Fruit fly (Drosophila melanogaster) whole organism, adult: ENCODE data around the gene CG7025.

ENCODE experiments used
- CG11617 ChIP-seq: fragments of 200-800 bp; sonication (Bioruptor generic); optimal IDR thresholded peaks from 2 replicates; lab custom pipeline; 2017; ENCODE audit warnings: mild to moderate bottlenecking, missing biosample characterization, missing genetic modification reagents, missing genetic modification characterization
- CG12768 ChIP-seq: fragments of 200-800 bp; sonication (Bioruptor generic); optimal IDR thresholded peaks from 2 replicates; lab custom pipeline; 2017; ENCODE audit warnings: missing biosample characterization, missing genetic modification characterization, mild to moderate bottlenecking, moderate library complexity, missing genetic modification reagents
- CG14711 ChIP-seq: fragments of 200-800 bp; sonication (Bioruptor generic); optimal IDR thresholded peaks from 2 replicates; lab custom pipeline; 2018; ENCODE audit warnings: missing biosample characterization, mild to moderate bottlenecking, missing genetic modification characterization, moderate library complexity
- CG1620 ChIP-seq: fragments of 200-800 bp; sonication (Bioruptor generic); optimal IDR thresholded peaks from 2 replicates; lab custom pipeline; 2016; ENCODE audit warnings: missing biosample characterization, missing genetic modification characterization
- CG33017 ChIP-seq: fragments of 200-800 bp; sonication (Bioruptor generic); optimal IDR thresholded peaks from 2 replicates; lab custom pipeline; 2018; ENCODE audit warnings: missing biosample characterization, mild to moderate bottlenecking, missing genetic modification characterization, moderate library complexity
- CG5204 ChIP-seq: fragments of 200-800 bp; sonication (Bioruptor generic); optimal IDR thresholded peaks from 2 replicates; lab custom pipeline; 2016; ENCODE audit warnings: missing biosample characterization, missing genetic modification characterization
- CG7045 ChIP-seq: fragments of 200-800 bp; sonication (Bioruptor generic); optimal IDR thresholded peaks from 2 replicates; lab custom pipeline; 2017; ENCODE audit warnings: missing biosample characterization, mild to moderate bottlenecking, missing genetic modification characterization
- CG7101 ChIP-seq: fragments of 200-800 bp; sonication (Bioruptor generic); optimal IDR thresholded peaks from 2 replicates; lab custom pipeline; 2018; ENCODE audit warnings: missing biosample characterization, mild to moderate bottlenecking, missing genetic modification characterization, moderate library complexity
- Clk ChIP-seq: fragments of 200-800 bp; sonication (Bioruptor generic); optimal IDR thresholded peaks from 2 replicates; lab custom pipeline; 2017; ENCODE audit warnings: missing biosample characterization, missing genetic modification characterization
- Crg-1 ChIP-seq: fragments of 200-800 bp; sonication (Bioruptor generic); optimal IDR thresholded peaks from 2 replicates; lab custom pipeline; 2016; ENCODE audit warnings: missing biosample characterization, missing genetic modification characterization
- Hr96 ChIP-seq: fragments of 200-800 bp; sonication (Bioruptor generic); optimal IDR thresholded peaks from 2 replicates; lab custom pipeline; 2016; ENCODE audit warnings: missing biosample characterization, missing genetic modification characterization
- Mnt ChIP-seq: fragments of 200-800 bp; sonication (Bioruptor generic); optimal IDR thresholded peaks from 2 replicates; lab custom pipeline; 2016; ENCODE audit warnings: missing biosample characterization, mild to moderate bottlenecking, missing genetic modification characterization
- bab1 ChIP-seq: fragments of 200-800 bp; sonication (Bioruptor generic); optimal IDR thresholded peaks from 3 replicates; lab custom pipeline; 2019; ENCODE audit warnings: missing biosample characterization, mild to moderate bottlenecking, missing genetic modification characterization, moderate library complexity
- cic ChIP-seq: fragments of 200-800 bp; sonication (Bioruptor generic); optimal IDR thresholded peaks from 2 replicates; lab custom pipeline; 2017; ENCODE audit warnings: missing biosample characterization, mild to moderate bottlenecking, missing genetic modification characterization, moderate library complexity
- cnc ChIP-seq, 2 experiments: fragments of >200 bp; optimal IDR thresholded peaks; 2 replicates each; lab custom pipeline; 2017
- kay ChIP-seq: fragments of 200-800 bp; sonication (Bioruptor generic); peaks from one replicate; lab custom pipeline; 2016; ENCODE audit warnings: missing biosample characterization, missing genetic modification characterization, borderline replicate concordance
- ovo ChIP-seq: fragments of 200-800 bp; sonication (Bioruptor generic); optimal IDR thresholded peaks from 2 replicates; lab custom pipeline; 2016; ENCODE audit warnings: missing biosample characterization, missing genetic modification characterization
- pad ChIP-seq: fragments of 200-800 bp; sonication (Bioruptor generic); optimal IDR thresholded peaks from 3 replicates; lab custom pipeline; 2017; ENCODE audit warnings: missing biosample characterization, missing genetic modification characterization, mild to moderate bottlenecking, moderate library complexity, missing genetic modification reagents
- tj ChIP-seq: fragments of 200-800 bp; sonication (Bioruptor generic); optimal IDR thresholded peaks from 3 replicates; lab custom pipeline; 2017; ENCODE audit warnings: missing biosample characterization, mild to moderate bottlenecking, missing genetic modification characterization, moderate library complexity
- toe ChIP-seq: fragments of 200-800 bp; sonication (Bioruptor generic); optimal IDR thresholded peaks from 2 replicates; lab custom pipeline; 2016; ENCODE audit warnings: missing biosample characterization, missing genetic modification characterization

CG7025 gene

dm6 chr2L:7675754-7676178, 16.7 kb downstream of the CG7025 start:
- TF ChIP-seq pad (no peak), cic (GFP tag; lab: Kevin White, UChicago) (peak; percentile 49), bab1 (no peak), kay (GFP tag; lab: Kevin White, UChicago) (no peak), Hr96 (GFP tag; lab: Kevin White, UChicago) (no peak), Crg-1 (no peak), CG7101 (tag; lab: Kevin White, UChicago) (no peak), CG12768 (no peak)

dm6 chr2L:7675028-7675749, 17.3 kb downstream of the CG7025 start, which contains the start of gene Slob:
Gene Slob, minus strand, starts transcription at chr2L:7675078.
- TF ChIP-seq tj (GFP tag; lab: Kevin White, UChicago) (no peak), bab1 (no peak), toe (GFP tag; lab: Kevin White, UChicago) (no peak), CG7045 (GFP tag; lab: Kevin White, UChicago) (peak; percentile 22)

dm6 chr2L:7665747-7666146, 26.7 kb downstream of the CG7025 start, which contains the start of gene Myo28B1:
Gene Myo28B1, plus strand, starts transcription at chr2L:7666047.
- no peak for TF ChIP-seq CG7101 (tag; lab: Kevin White, UChicago)
- no peak for TF ChIP-seq Clk
- no peak for TF ChIP-seq cnc (optimal IDR thresholded peaks at IDR 0.05; lab: Kevin White, UChicago)
- TF ChIP-seq CG5204 (GFP tag; lab: Kevin White, UChicago), result no peak
- no peak for TF ChIP-seq CG1620 (GFP tag; lab: Kevin White, UChicago)
- TF ChIP-seq Crg-1, result no peak
- no peak for TF ChIP-seq ovo (GFP tag; lab: Kevin White, UChicago)
- TF ChIP-seq CG12768, result no peak
- TF ChIP-seq CG14711 (tag; lab: Kevin White, UChicago), result no peak
- TF ChIP-seq pad, result no peak
- TF ChIP-seq Mnt (GFP tag; lab: Kevin White, UChicago), result no peak
- TF ChIP-seq cic (GFP tag; lab: Kevin White, UChicago), result no peak
- no peak for TF ChIP-seq CG7045 (GFP tag; lab: Kevin White, UChicago)
- no peak for TF ChIP-seq kay (GFP tag; lab: Kevin White, UChicago)
- TF ChIP-seq toe (GFP tag; lab: Kevin White, UChicago), result no peak
- TF ChIP-seq bab1, result no peak
- no peak for TF ChIP-seq CG33017 (tag; lab: Kevin White, UChicago)

- no peak for TF ChIP-seq CG12768
- TF ChIP-seq kay (GFP tag; lab: Kevin White, UChicago), result no peak
- TF ChIP-seq Clk, result no peak
- no peak for TF ChIP-seq CG7045 (GFP tag; lab: Kevin White, UChicago)
- no peak for TF ChIP-seq CG1620 (GFP tag; lab: Kevin White, UChicago)
- no peak for TF ChIP-seq CG5204 (GFP tag; lab: Kevin White, UChicago)
- no peak for TF ChIP-seq Mnt (GFP tag; lab: Kevin White, UChicago)
Observed at dm6 chr2L:7660087-7660486, 32.4 kb downstream of the CG7025 start.

dm6 chr2L:7659561-7659960, 32.9 kb downstream of the CG7025 start:
- no peak for TF ChIP-seq CG33017 (tag; lab: Kevin White, UChicago)
- TF ChIP-seq pad, result peak; percentile 54

- peak; percentile 45 for TF ChIP-seq Mnt (GFP tag; lab: Kevin White, UChicago)
- peak; percentile 51 for TF ChIP-seq CG5204 (GFP tag; lab: Kevin White, UChicago)
- peak; percentile 45 for TF ChIP-seq CG7101 (tag; lab: Kevin White, UChicago)
- TF ChIP-seq ovo (GFP tag; lab: Kevin White, UChicago), result peak; percentile 54
- TF ChIP-seq kay (GFP tag; lab: Kevin White, UChicago), result no peak
- peak; percentile 45 for TF ChIP-seq Crg-1
- TF ChIP-seq tj (GFP tag; lab: Kevin White, UChicago), result no peak
- TF ChIP-seq bab1, result no peak
- no peak for TF ChIP-seq CG14711 (tag; lab: Kevin White, UChicago)
- no peak for TF ChIP-seq CG11617
- TF ChIP-seq cic (GFP tag; lab: Kevin White, UChicago), result no peak
- no peak for TF ChIP-seq CG1620 (GFP tag; lab: Kevin White, UChicago)
Observed at dm6 chr2L:7641606-7642190, 50.8 kb downstream of the CG7025 start.
